Worm (Caenorhabditis elegans) whole organism, mixed stage, embryonic: ENCODE data around the gene F08H9.2.

Experiments
- cnd-1 ChIP-seq: fragments of 200-800 bp; sonication (Bioruptor generic); optimal IDR thresholded peaks from 2 replicates; lab custom pipeline; 2018; ENCODE audit warnings: mild to moderate bottlenecking, missing genetic modification characterization, missing compliant biosample characterization
- mab-5 ChIP-seq: fragments of 150-350 bp; optimal IDR thresholded peaks from 2 replicates; lab custom pipeline; 2014; ENCODE audit warnings: missing biosample characterization, missing genetic modification characterization
- mep-1 ChIP-seq: fragments of 150-350 bp; optimal IDR thresholded peaks from 2 replicates; lab custom pipeline; 2017; ENCODE audit warnings: missing biosample characterization, missing genetic modification reagents, missing genetic modification characterization, inconsistent platforms
- nhr-28 ChIP-seq: fragments of 150-350 bp; optimal IDR thresholded peaks from 2 replicates; lab custom pipeline; 2014; ENCODE audit warnings: missing biosample characterization, missing genetic modification characterization
- pha-4 ChIP-seq: fragments of 150-350 bp; optimal IDR thresholded peaks from 2 replicates; lab custom pipeline; 2018; ENCODE audit warnings: missing biosample characterization, missing genetic modification reagents, missing genetic modification characterization
- unc-62 ChIP-seq: fragments of 150-350 bp; optimal IDR thresholded peaks from 2 replicates; lab custom pipeline; 2014; ENCODE audit warnings: missing biosample characterization, missing genetic modification reagents, missing genetic modification characterization
- ztf-11 ChIP-seq: fragments of 150-350 bp; optimal IDR thresholded peaks from 2 replicates; lab custom pipeline; 2014; ENCODE audit warnings: missing biosample characterization, missing genetic modification characterization

DNA sequence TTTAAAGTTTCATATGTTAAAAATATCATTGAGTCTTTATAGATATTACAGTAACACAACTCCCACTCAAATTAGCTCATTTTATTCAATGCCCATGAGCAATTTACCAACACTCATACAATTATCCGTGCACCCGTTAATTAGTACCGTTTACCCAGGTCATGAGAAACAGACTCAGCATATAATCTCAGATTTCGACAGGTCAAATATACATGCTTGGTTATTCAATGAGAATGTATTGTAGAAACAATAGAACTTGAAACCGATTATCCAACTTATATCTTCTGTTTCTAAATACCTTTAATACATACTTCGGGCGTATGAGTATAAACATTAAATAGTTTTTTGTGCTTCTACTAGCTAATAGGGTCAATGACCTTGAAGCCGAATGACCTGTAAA lies 24.3 kb upstream of the F08H9.2 start:
- TF ChIP-seq pha-4 (tag; lab: Kevin White, UChicago) (no peak), unc-62 (GFP tag; lab: Kevin White, UChicago) (no peak), mab-5 (no peak), nhr-28 (tag; lab: Kevin White, UChicago) (no peak), mep-1 (tag; lab: Kevin White, UChicago) (no peak), cnd-1 (no peak), ztf-11 (tag; lab: Kevin White, UChicago) (no peak)
